Worm (Caenorhabditis elegans) whole organism, young adult: Measurements from ENCODE around the gene T24C4.5.

Source experiments
- F37B4.10 ChIP-seq: fragments of 200-800 bp; sonication (Bioruptor generic); IDR thresholded peaks from 2 replicates; pipeline ENCODE4 v1.3.6; 2022; ENCODE audit warnings: missing genetic modification characterization, missing compliant biosample characterization
- F57A8.1 ChIP-seq: fragments of 200-800 bp; sonication (Bioruptor generic); optimal IDR thresholded peaks from 2 replicates; lab custom pipeline; 2018; ENCODE audit warnings: mild to moderate bottlenecking, missing genetic modification characterization, moderate library complexity, missing compliant biosample characterization
- F57C9.4 ChIP-seq: sonication (generic microtip); optimal IDR thresholded peaks from 2 replicates; lab custom pipeline; 2017; ENCODE audit warnings: mild to moderate bottlenecking, missing genetic modification characterization, missing compliant biosample characterization
- K12H6.12 ChIP-seq: fragments of 200-800 bp; sonication (Bioruptor generic); optimal IDR thresholded peaks from 2 replicates; lab custom pipeline; 2018; ENCODE audit warnings: mild to moderate bottlenecking, missing genetic modification characterization, missing compliant biosample characterization
- lsy-27 ChIP-seq: sonication (generic microtip); optimal IDR thresholded peaks from 2 replicates; lab custom pipeline; 2017; ENCODE audit warnings: missing genetic modification characterization, mild to moderate bottlenecking, missing compliant biosample characterization, antibody characterized with exemption, missing genotype, borderline replicate concordance; ENCODE audit not compliant: insufficient read depth
- tbp1 ChIP-seq: fragments of 200-800 bp; sonication (Bioruptor generic); optimal IDR thresholded peaks from 2 replicates; lab custom pipeline; 2018; ENCODE audit warnings: mild to moderate bottlenecking, missing genetic modification characterization, missing compliant biosample characterization
- tlf-1 ChIP-seq: fragments of 200-800 bp; sonication (Bioruptor generic); optimal IDR thresholded peaks from 2 replicates; lab custom pipeline; 2018; ENCODE audit warnings: mild to moderate bottlenecking, missing genetic modification characterization, missing compliant biosample characterization
- unc-62 ChIP-seq: fragments of 150-350 bp; optimal IDR thresholded peaks from 2 replicates; lab custom pipeline; 2014; ENCODE audit warnings: missing biosample characterization, missing genetic modification reagents, missing genetic modification characterization

DNA sequence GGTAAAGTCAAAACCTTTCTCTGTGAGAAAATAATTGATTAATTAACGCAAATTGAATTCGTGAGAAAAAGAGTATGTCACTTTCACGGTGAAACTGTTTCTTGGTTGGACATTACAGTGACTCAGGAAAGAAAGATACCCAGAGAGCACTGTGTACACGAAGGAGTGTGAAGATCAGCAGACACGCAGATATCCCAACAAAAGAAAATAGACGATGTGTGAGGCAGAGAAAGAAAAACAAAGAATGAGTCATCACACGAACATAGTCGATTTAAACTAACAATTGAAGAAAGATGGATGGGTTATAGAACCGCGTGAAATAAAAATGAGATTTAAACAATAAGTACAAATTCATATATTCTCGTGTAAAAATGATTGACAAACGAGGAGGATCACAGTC is 28.5 kb upstream of the T24C4.5 start:
- no peak for TF ChIP-seq tbp1 (GFP tag; lab: Kevin White, UChicago)
- no peak for TF ChIP-seq F57A8.1
- no peak for TF ChIP-seq F57C9.4 (tag; lab: Kevin White, UChicago)
- no peak for TF ChIP-seq lsy-27 (tag; lab: Kevin White, UChicago)
- TF ChIP-seq unc-62 (GFP tag; lab: Kevin White, UChicago) = no peak
- TF ChIP-seq F37B4.10 = no peak
- TF ChIP-seq tlf-1 (GFP tag; lab: Kevin White, UChicago) = no peak
- no peak for TF ChIP-seq K12H6.12 (tag; lab: Kevin White, UChicago)
